Worm (Caenorhabditis elegans): ENCODE data around the gene nhr-193.

nhr-193 gene

ce11 chrV:16370039-16370438, 27.9 kb downstream of the nhr-193 start:
- peak; percentile 62 for TF ChIP-seq zfp-2 (tag; optimal IDR thresholded peaks at IDR 0.05)
- TF ChIP-seq egl-43 (GFP tag; IDR thresholded peaks at IDR 0.05) = peak; percentile 96
- TF ChIP-seq fos-1 (tag; optimal IDR thresholded peaks at IDR 0.05) = no peak
- TF ChIP-seq nhr-76 (tag; optimal IDR thresholded peaks at IDR 0.05) = no peak
- peak; percentile 80 for TF ChIP-seq Y48G9A.11 (GFP tag; IDR thresholded peaks at IDR 0.05)
- peak; percentile 42 for TF ChIP-seq pqm-1 (tag; optimal IDR thresholded peaks at IDR 0.05)
- TF ChIP-seq F37D6.2 (tag; optimal IDR thresholded peaks at IDR 0.05) = peak; percentile 39
- no peak for TF ChIP-seq ceh-28 (tag; optimal IDR thresholded peaks at IDR 0.05)
- peak; percentile 9 for TF ChIP-seq nhr-25 (tag; optimal IDR thresholded peaks at IDR 0.05; ENCODE audit: borderline replicate concordance, insufficient read depth)
- TF ChIP-seq hlh-11 (tag; optimal IDR thresholded peaks at IDR 0.05) = peak; percentile 68
- no peak for TF ChIP-seq nhr-77 (tag; optimal IDR thresholded peaks at IDR 0.05)
- peak; percentile 91 for TF ChIP-seq mep-1 (tag; optimal IDR thresholded peaks at IDR 0.05)
- peak; percentile 82 for TF ChIP-seq snpc-1.2 (GFP tag; IDR thresholded peaks at IDR 0.05)
- peak; percentile 33 for TF ChIP-seq nhr-28 (tag; optimal IDR thresholded peaks at IDR 0.05)
- TF ChIP-seq F44E2.7 (GFP tag; IDR thresholded peaks at IDR 0.05) = 0 out of 2 replicates have a peak, but pooled peaks have one; percentile 65
- no peak for TF ChIP-seq snpc-4 (tag; optimal IDR thresholded peaks at IDR 0.05)
- no peak for TF ChIP-seq unc-39 (tag; optimal IDR thresholded peaks at IDR 0.05)
- peak; percentile 63; the same call in 1 of the 2 replicates for TF ChIP-seq ceh-44 (GFP tag; IDR thresholded peaks at IDR 0.05)
- TF ChIP-seq ztf-11 (tag; optimal IDR thresholded peaks at IDR 0.05) = no peak
- no peak for TF ChIP-seq skn-1 (tag; optimal IDR thresholded peaks at IDR 0.05)
- TF ChIP-seq sdz-12 (GFP tag; optimal IDR thresholded peaks at IDR 0.05) = peak; percentile 69
- TF ChIP-seq lin-13 (GFP tag; optimal IDR thresholded peaks at IDR 0.05) = peak; percentile 89
- peak; percentile 83 for TF ChIP-seq ZK337.2 (GFP tag; IDR thresholded peaks at IDR 0.05)
- peak; percentile 65 to 79; a peak in 2 of 4 replicates for TF ChIP-seq madf-5 (GFP tag; IDR thresholded peaks at IDR 0.05)
- peak; percentile 76 for TF ChIP-seq rbr-2 (tag; optimal IDR thresholded peaks at IDR 0.05)
- TF ChIP-seq ceh-82 (tag; optimal IDR thresholded peaks at IDR 0.05) = no peak
- TF ChIP-seq hif-1 (tag; optimal IDR thresholded peaks at IDR 0.05) = peak in 1 of 2 experiments; percentile 61
- peak; percentile 66 for TF ChIP-seq gei-8 (GFP tag; optimal IDR thresholded peaks at IDR 0.05)
- peak; percentile 82 for TF ChIP-seq Y75B8A.6 (GFP tag; IDR thresholded peaks at IDR 0.05)
- 0 out of 2 replicates have a peak, but pooled peaks have one; percentile 65 for TF ChIP-seq zip-11 (GFP tag; IDR thresholded peaks at IDR 0.05)
- no peak for TF ChIP-seq nhr-10 (tag; optimal IDR thresholded peaks at IDR 0.05)
- no peak for TF ChIP-seq aly-2 (tag; optimal IDR thresholded peaks at IDR 0.05)
- peak; percentile 75 for TF ChIP-seq dmd-9 (GFP tag; IDR thresholded peaks at IDR 0.05)
- peak; percentile 88 for TF ChIP-seq nhr-41 (GFP tag; IDR thresholded peaks at IDR 0.05)
- no peak for TF ChIP-seq daf-19 (GFP tag; conservative IDR thresholded peaks at IDR 0.05)
- no peak for TF ChIP-seq T20F7.1 (GFP tag; optimal IDR thresholded peaks at IDR 0.05)
- no peak for TF ChIP-seq daf-8 (GFP tag; IDR thresholded peaks at IDR 0.05)
- peak; percentile 78 for TF ChIP-seq dve-1 (tag; optimal IDR thresholded peaks at IDR 0.05; ENCODE audit: insufficient read depth)
- TF ChIP-seq vab-7 (GFP tag; IDR thresholded peaks at IDR 0.05) = peak; percentile 90
- peak in 1 of 2 experiments; percentile 10 for TF ChIP-seq mdl-1 (tag; optimal IDR thresholded peaks at IDR 0.05)
- TF ChIP-seq nhr-102 (tag; optimal IDR thresholded peaks at IDR 0.05) = peak; percentile 87
- peak; percentile 79 for TF ChIP-seq Y5F2A.4 (GFP tag; optimal IDR thresholded peaks at IDR 0.05)
- TF ChIP-seq ztf-7 (tag; optimal IDR thresholded peaks at IDR 0.05) = peak; percentile 51
- peak; percentile 9 for TF ChIP-seq ceh-32 (tag; optimal IDR thresholded peaks at IDR 0.05; ENCODE audit: poor library complexity)
- no peak for TF ChIP-seq ceh-62 (tag; optimal IDR thresholded peaks at IDR 0.05)
- no peak for TF ChIP-seq egl-27 (tag; optimal IDR thresholded peaks at IDR 0.05)
- peak; percentile 84 for TF ChIP-seq F49E8.2 (tag; optimal IDR thresholded peaks at IDR 0.05; ENCODE audit: borderline replicate concordance)
- TF ChIP-seq F26F4.8 (GFP tag; conservative IDR thresholded peaks at IDR 0.05) = peak; percentile 82; the same call in 1 of the 2 replicates
- no peak for TF ChIP-seq fkh-10 (GFP tag; optimal IDR thresholded peaks at IDR 0.05)
- TF ChIP-seq lin-39 (tag; optimal IDR thresholded peaks at IDR 0.05) = no peak
- no peak for TF ChIP-seq ZK546.5 (tag; optimal IDR thresholded peaks at IDR 0.05)
- peak; percentile 87 for TF ChIP-seq T26A8.4 (GFP tag; IDR thresholded peaks at IDR 0.05)

All from whole organism, L4 larva.